Worm (Caenorhabditis elegans): ENCODE data around the gene ugt-14.

DNA sequence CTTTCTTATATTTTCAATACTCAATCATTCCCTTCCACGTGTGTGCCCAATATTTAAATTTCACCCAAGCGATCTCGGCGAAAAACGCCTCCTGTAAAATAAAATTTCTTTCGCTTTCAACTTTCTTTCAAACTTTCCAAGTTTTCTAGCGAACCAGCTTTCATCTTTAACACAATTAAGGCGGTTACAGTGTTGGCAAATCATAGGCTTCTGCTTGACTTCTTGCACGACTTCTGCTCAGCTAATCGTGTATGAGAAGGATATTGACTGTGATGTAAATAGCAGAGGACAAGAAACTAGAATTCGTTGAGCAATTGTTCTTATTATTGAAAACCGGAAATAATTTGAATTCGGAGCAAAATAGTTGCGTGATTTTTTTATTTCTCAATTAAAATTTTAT is 14.7 kb upstream of the ugt-14 start:
- no peak for TF ChIP-seq tra-4 (tag; optimal IDR thresholded peaks at IDR 0.05)
- TF ChIP-seq hmg-4 (GFP tag; optimal IDR thresholded peaks at IDR 0.05), result no peak
- no peak for TF ChIP-seq ama-1 (optimal IDR thresholded peaks at IDR 0.05)
- TF ChIP-seq sea-1 (GFP tag; conservative IDR thresholded peaks at IDR 0.05), result no peak
- TF ChIP-seq scrt-1 (GFP tag; IDR thresholded peaks at IDR 0.05), result no peak
